Worm (Caenorhabditis elegans) whole organism, L4 larva: ENCODE results near the gene rde-8.

ENCODE experiments used
- D1046.2 ChIP-seq: fragments of 200-800 bp; sonication (Bioruptor generic); IDR thresholded peaks from 2 replicates; pipeline ENCODE4 v1.3.6; 2022; ENCODE audit warnings: missing genetic modification characterization, missing compliant biosample characterization
- F10B5.3 ChIP-seq: sonication (generic microtip); optimal IDR thresholded peaks from 2 replicates; lab custom pipeline; 2016; ENCODE audit warnings: mild to moderate bottlenecking, missing genetic modification characterization, missing compliant biosample characterization
- F37D6.2 ChIP-seq: sonication (generic microtip); optimal IDR thresholded peaks from 2 replicates; lab custom pipeline; 2016; ENCODE audit warnings: mild to moderate bottlenecking, missing genetic modification characterization, missing compliant biosample characterization
- F44E2.7 ChIP-seq: fragments of 200-800 bp; sonication (Bioruptor generic); IDR thresholded peaks from 2 replicates; pipeline ENCODE4 v2.1.2; 2022; ENCODE audit warnings: missing genetic modification characterization, missing compliant biosample characterization
- R02D3.7 ChIP-seq: fragments of 150-350 bp; sonication (generic microtip); optimal IDR thresholded peaks from 3 replicates; lab custom pipeline; 2014; ENCODE audit warnings: missing biosample characterization, missing genetic modification characterization
- Y105C5A.15 ChIP-seq: fragments of 200-800 bp; sonication (Bioruptor generic); IDR thresholded peaks from 2 replicates; pipeline ENCODE4 v1.3.6; 2022; ENCODE audit warnings: missing genetic modification characterization, missing compliant biosample characterization
- Y48G9A.11 ChIP-seq: fragments of 200-800 bp; sonication (Bioruptor generic); IDR thresholded peaks from 2 replicates; pipeline ENCODE4 v1.3.6; 2022; ENCODE audit warnings: missing genetic modification reagents, missing genetic modification characterization, missing compliant biosample characterization
- aha-1 ChIP-seq: fragments of 150-350 bp; peaks from one replicate; lab custom pipeline; 2014; ENCODE audit warnings: missing biosample characterization, missing genetic modification characterization
- aly-2 ChIP-seq: sonication (generic microtip); optimal IDR thresholded peaks from 2 replicates; lab custom pipeline; 2018; ENCODE audit warnings: missing biosample characterization, missing genetic modification characterization
- arid-1 ChIP-seq: fragments of 200-800 bp; sonication (Bioruptor generic); conservative IDR thresholded peaks from 2 replicates; pipeline ENCODE4 v1.3.6; 2022; ENCODE audit warnings: missing genetic modification reagents, missing genetic modification characterization, missing compliant biosample characterization
- attf-4 ChIP-seq: sonication (generic microtip); optimal IDR thresholded peaks from 3 replicates; lab custom pipeline; 2017; ENCODE audit warnings: missing biosample characterization, missing genetic modification characterization
- ceh-20 ChIP-seq: fragments of 200-800 bp; sonication (Bioruptor generic); IDR thresholded peaks from 2 replicates; pipeline ENCODE4 v1.3.6; 2022; ENCODE audit warnings: missing genetic modification reagents, missing genetic modification characterization, missing compliant biosample characterization
- ceh-32 ChIP-seq: sonication (generic microtip); optimal IDR thresholded peaks from 2 replicates; lab custom pipeline; 2016; ENCODE audit warnings: mild to moderate bottlenecking, missing genetic modification characterization, missing compliant biosample characterization; ENCODE audit not compliant: poor library complexity
- ceh-44 ChIP-seq: fragments of 200-800 bp; sonication (Bioruptor generic); IDR thresholded peaks from 2 replicates; pipeline ENCODE4 v1.3.6; 2022; ENCODE audit warnings: missing genetic modification reagents, missing genetic modification characterization, missing compliant biosample characterization
- ceh-82 ChIP-seq: sonication (generic microtip); optimal IDR thresholded peaks from 2 replicates; lab custom pipeline; 2017; ENCODE audit warnings: missing biosample characterization, missing genetic modification characterization
- daf-16 ChIP-seq, 3 experiments: sonication (generic microtip); optimal IDR thresholded peaks; 2 replicates each; lab custom pipeline; 2016 to 2017; ENCODE audit warnings: missing genetic modification characterization in 3 of 3, missing genetic modification reagents in 3 of 3, mild to moderate bottlenecking in 2 of 3, missing compliant biosample characterization in 2 of 3, missing biosample characterization in 1 of 3, moderate library complexity in 1 of 3
- dve-1 ChIP-seq: sonication (generic microtip); optimal IDR thresholded peaks from 2 replicates; lab custom pipeline; 2017; ENCODE audit warnings: antibody characterized with exemption, mild to moderate bottlenecking, missing genetic modification characterization, missing compliant biosample characterization; ENCODE audit not compliant: insufficient read depth
- egl-27 ChIP-seq: sonication (generic microtip); optimal IDR thresholded peaks from 3 replicates; lab custom pipeline; 2017; ENCODE audit warnings: missing biosample characterization, missing genetic modification reagents, missing genetic modification characterization
- egl-43 ChIP-seq: fragments of 200-800 bp; sonication (Bioruptor generic); IDR thresholded peaks from 2 replicates; pipeline ENCODE4 v1.3.6; 2022; ENCODE audit warnings: missing genetic modification reagents, missing genetic modification characterization, missing compliant biosample characterization
- hlh-11 ChIP-seq: fragments of 200-800 bp; sonication (Bioruptor generic); optimal IDR thresholded peaks from 2 replicates; lab custom pipeline; 2018; ENCODE audit warnings: mild to moderate bottlenecking, missing genetic modification characterization, missing compliant biosample characterization
- hlh-30 ChIP-seq: sonication (generic microtip); optimal IDR thresholded peaks from 2 replicates; lab custom pipeline; 2017; ENCODE audit warnings: antibody characterized with exemption, mild to moderate bottlenecking, missing genetic modification characterization, missing compliant biosample characterization; ENCODE audit not compliant: insufficient read depth
- lin-1 ChIP-seq: fragments of 200-800 bp; sonication (Bioruptor generic); IDR thresholded peaks from 2 replicates; pipeline ENCODE4 v1.3.6; 2022; ENCODE audit warnings: missing genetic modification reagents, missing genetic modification characterization, missing compliant biosample characterization
- lin-13 ChIP-seq: fragments of 150-350 bp; optimal IDR thresholded peaks from 2 replicates; lab custom pipeline; 2014; ENCODE audit warnings: missing biosample characterization, missing genetic modification reagents, missing genetic modification characterization
- lin-15B ChIP-seq: fragments of 150-350 bp; sonication (generic microtip); optimal IDR thresholded peaks from 3 replicates; lab custom pipeline; 2014; ENCODE audit warnings: missing biosample characterization, missing genetic modification characterization
- lin-38 ChIP-seq: fragments of 200-800 bp; sonication (Bioruptor generic); IDR thresholded peaks from 2 replicates; pipeline ENCODE4 v1.3.6; 2022; ENCODE audit warnings: missing genetic modification reagents, missing genetic modification characterization, missing compliant biosample characterization
- madf-5 ChIP-seq, 2 experiments: fragments of 200-800 bp; sonication (Bioruptor generic); IDR thresholded peaks; 2 replicates each; pipeline ENCODE4 v1.3.6; 2022; ENCODE audit warnings: missing compliant biosample characterization in 2 of 2, missing genetic modification characterization in 2 of 2
- madf-9 ChIP-seq: fragments of 200-800 bp; sonication (Bioruptor generic); conservative IDR thresholded peaks from 2 replicates; pipeline ENCODE4 v1.3.6; 2022; ENCODE audit warnings: missing genetic modification reagents, missing genetic modification characterization, missing compliant biosample characterization
- mdl-1 ChIP-seq, 2 experiments: fragments of 150-350 bp in 1 of 2; sonication (generic microtip) in 1 of 2; optimal IDR thresholded peaks; 2 replicates each; lab custom pipeline; 2014 to 2017; ENCODE audit warnings: missing biosample characterization in 2 of 2, missing genetic modification characterization in 2 of 2
- mep-1 ChIP-seq: fragments of 150-350 bp; sonication (generic microtip); optimal IDR thresholded peaks from 3 replicates; lab custom pipeline; 2014; ENCODE audit warnings: missing biosample characterization, missing genetic modification characterization
- mxl-2 ChIP-seq: fragments of 200-800 bp; sonication (Bioruptor generic); conservative IDR thresholded peaks from 2 replicates; pipeline ENCODE4 v1.3.6; 2022; ENCODE audit warnings: missing genetic modification reagents, missing genetic modification characterization, missing compliant biosample characterization
- mxl-3 ChIP-seq: fragments of 200-800 bp; sonication (Bioruptor generic); optimal IDR thresholded peaks from 2 replicates; lab custom pipeline; 2018; ENCODE audit warnings: mild to moderate bottlenecking, missing genetic modification characterization, missing compliant biosample characterization
- nhr-102 ChIP-seq: sonication (generic microtip); optimal IDR thresholded peaks from 2 replicates; lab custom pipeline; 2016; ENCODE audit warnings: mild to moderate bottlenecking, missing genetic modification characterization, moderate library complexity, missing compliant biosample characterization
- nhr-11 ChIP-seq: fragments of 150-350 bp; optimal IDR thresholded peaks from 2 replicates; lab custom pipeline; 2014; ENCODE audit warnings: missing biosample characterization, missing genetic modification characterization
- nhr-237 ChIP-seq: sonication (generic microtip); optimal IDR thresholded peaks from 2 replicates; lab custom pipeline; 2017; ENCODE audit warnings: missing biosample characterization, missing genetic modification characterization
- nhr-25 ChIP-seq: sonication (generic microtip); optimal IDR thresholded peaks from 2 replicates; lab custom pipeline; 2017; ENCODE audit warnings: missing genetic modification characterization, mild to moderate bottlenecking, missing compliant biosample characterization, antibody characterized with exemption, moderate library complexity, borderline replicate concordance; ENCODE audit not compliant: insufficient read depth
- nhr-28 ChIP-seq: fragments of 150-350 bp; optimal IDR thresholded peaks from 2 replicates; lab custom pipeline; 2014; ENCODE audit warnings: missing biosample characterization, missing genetic modification characterization
- nhr-48 ChIP-seq: sonication (generic microtip); optimal IDR thresholded peaks from 2 replicates; lab custom pipeline; 2016; ENCODE audit warnings: mild to moderate bottlenecking, missing genetic modification characterization, missing compliant biosample characterization
- saeg-2 ChIP-seq: fragments of 200-800 bp; sonication (Bioruptor generic); IDR thresholded peaks from 2 replicates; pipeline ENCODE4 v1.3.6; 2022; ENCODE audit warnings: missing genetic modification reagents, missing genetic modification characterization, missing compliant biosample characterization
- set-16 ChIP-seq: fragments of 200-800 bp; sonication (Bioruptor generic); IDR thresholded peaks from 2 replicates; pipeline ENCODE4 v1.3.6; 2022; ENCODE audit warnings: missing genetic modification reagents, missing genetic modification characterization, missing compliant biosample characterization
- snpc-1.2 ChIP-seq: fragments of 200-800 bp; sonication (Bioruptor generic); IDR thresholded peaks from 2 replicates; pipeline ENCODE4 v1.3.6; 2022; ENCODE audit warnings: missing genetic modification reagents, missing genetic modification characterization, missing compliant biosample characterization
- snpc-4 ChIP-seq: fragments of 150-350 bp; optimal IDR thresholded peaks from 2 replicates; lab custom pipeline; 2014; ENCODE audit warnings: missing biosample characterization, missing genetic modification characterization
- tag-97 ChIP-seq: fragments of 200-800 bp; sonication (Bioruptor generic); IDR thresholded peaks from 2 replicates; pipeline ENCODE4 v1.3.6; 2022; ENCODE audit warnings: missing genetic modification characterization, missing compliant biosample characterization
- unc-39 ChIP-seq: sonication (generic microtip); optimal IDR thresholded peaks from 2 replicates; lab custom pipeline; 2017; ENCODE audit warnings: missing biosample characterization, missing genetic modification characterization
- unc-62 ChIP-seq, 3 experiments: fragments of 150-350 bp in 1 of 3; sonication (generic microtip); optimal IDR thresholded peaks in 2 of 3; peaks in 1 of 3; 1 replicate in 1 of 3; 2 replicates in 2 of 3; lab custom pipeline; 2014 to 2017; ENCODE audit warnings: missing biosample characterization in 3 of 3, missing genetic modification characterization in 3 of 3, missing genetic modification reagents in 3 of 3, missing genotype in 1 of 3
- zag-1 ChIP-seq: fragments of 150-350 bp; optimal IDR thresholded peaks from 2 replicates; lab custom pipeline; 2014; ENCODE audit warnings: missing biosample characterization, missing genetic modification characterization
- zfp-2 ChIP-seq: sonication (generic microtip); optimal IDR thresholded peaks from 2 replicates; lab custom pipeline; 2016; ENCODE audit warnings: mild to moderate bottlenecking, missing genetic modification characterization, missing compliant biosample characterization
- zip-11 ChIP-seq: fragments of 200-800 bp; sonication (Bioruptor generic); IDR thresholded peaks from 2 replicates; pipeline ENCODE4 v1.3.6; 2022; ENCODE audit warnings: missing genetic modification characterization, missing compliant biosample characterization
- zip-2 ChIP-seq: fragments of 150-350 bp; optimal IDR thresholded peaks from 2 replicates; lab custom pipeline; 2014; ENCODE audit warnings: missing biosample characterization, missing genetic modification characterization

The rde-8 gene

DNA sequence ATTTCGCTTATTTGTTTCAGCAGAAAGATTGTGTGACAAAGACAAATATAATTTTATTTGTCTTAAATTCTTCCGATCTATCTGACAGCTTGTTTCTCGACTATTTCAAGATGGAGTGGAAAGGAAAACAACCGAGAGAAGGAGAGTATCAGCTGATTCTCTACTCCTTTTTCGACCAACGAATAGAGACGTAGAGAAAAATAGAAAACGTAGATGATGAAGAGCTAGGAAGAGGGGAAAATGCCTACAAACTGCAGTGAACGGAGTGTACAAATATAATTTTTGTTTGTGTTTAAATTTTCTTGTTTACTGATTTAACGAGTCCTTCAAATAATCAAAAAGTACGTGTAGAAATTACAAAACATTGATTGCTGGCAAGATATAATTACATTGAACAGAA is 44.7 kb upstream of the rde-8 start (continued):
- TF ChIP-seq daf-16 (GFP tag; optimal IDR thresholded peaks at IDR 0.05; lab: Kevin White, UChicago) = no peak
- TF ChIP-seq daf-16 (tag; optimal IDR thresholded peaks at IDR 0.05; lab: Kevin White, UChicago) = peak; percentile 75
- TF ChIP-seq lin-13 = no peak
- TF ChIP-seq snpc-4 = no peak
- TF ChIP-seq unc-39 (tag; lab: Kevin White, UChicago) = no peak
- TF ChIP-seq dve-1 = peak; percentile 25
- no peak for TF ChIP-seq nhr-25 (tag; lab: Kevin White, UChicago)
- no peak for TF ChIP-seq madf-5 (GFP tag; IDR thresholded peaks at IDR 0.05; lab: Robert Waterston, UW)
- TF ChIP-seq lin-38 (GFP tag; lab: Robert Waterston, UW) = peak; percentile 29; the same call in 1 of the 2 replicates
- TF ChIP-seq nhr-11 (tag; lab: Kevin White, UChicago) = no peak
- TF ChIP-seq unc-62 (GFP tag; optimal IDR thresholded peaks at IDR 0.05 in 1 of 2; lab: Kevin White, UChicago) = no peak
- no peak for TF ChIP-seq unc-62 (tag; optimal IDR thresholded peaks at IDR 0.05; lab: Kevin White, UChicago)
- TF ChIP-seq zip-11 (GFP tag; lab: Robert Waterston, UW) = no peak
- TF ChIP-seq F37D6.2 = no peak
- no peak for TF ChIP-seq mxl-2 (GFP tag; lab: Robert Waterston, UW)
- no peak for TF ChIP-seq Y105C5A.15 (GFP tag; lab: Robert Waterston, UW)
- TF ChIP-seq aha-1 (tag; lab: Kevin White, UChicago) = no peak

ce11 chrIV:7144670-7145257 is 41.7 kb upstream of the rde-8 start, which contains the start of gene hecd-1:
hecd-1 (minus strand) TSS chrIV:7144720.
- peak; percentile 16 for TF ChIP-seq dve-1
- no peak for TF ChIP-seq ceh-82
- no peak for TF ChIP-seq aly-2 (tag; lab: Kevin White, UChicago)
- no peak for TF ChIP-seq ceh-44 (GFP tag; lab: Robert Waterston, UW)
- peak; percentile 40 for TF ChIP-seq nhr-28 (tag; lab: Kevin White, UChicago)
- TF ChIP-seq saeg-2 (GFP tag; lab: Robert Waterston, UW) = no peak
- TF ChIP-seq lin-15B (tag; lab: Kevin White, UChicago) = no peak
- peak in 1 of 2 experiments; percentile 25 for TF ChIP-seq mdl-1 (tag; optimal IDR thresholded peaks at IDR 0.05; lab: Kevin White, UChicago)
- TF ChIP-seq arid-1 (GFP tag; lab: Robert Waterston, UW) = no peak
- TF ChIP-seq attf-4 (tag; lab: Kevin White, UChicago) = no peak
- no peak for TF ChIP-seq zag-1 (tag; lab: Kevin White, UChicago)
- TF ChIP-seq ceh-32 (tag; lab: Kevin White, UChicago) = no peak
- no peak for TF ChIP-seq Y48G9A.11
- TF ChIP-seq mxl-3 (GFP tag; lab: Kevin White, UChicago) = peak; percentile 37
- TF ChIP-seq nhr-102 = no peak
- TF ChIP-seq D1046.2 (GFP tag; lab: Robert Waterston, UW) = no peak
- TF ChIP-seq egl-43 (GFP tag; lab: Robert Waterston, UW) = no peak
- no peak for TF ChIP-seq mxl-2 (GFP tag; lab: Robert Waterston, UW)
- no peak for TF ChIP-seq zip-2 (tag; lab: Kevin White, UChicago)
- TF ChIP-seq mep-1 (tag; lab: Kevin White, UChicago) = peak; percentile 23
- no peak for TF ChIP-seq snpc-1.2 (GFP tag; lab: Robert Waterston, UW)
- TF ChIP-seq nhr-11 (tag; lab: Kevin White, UChicago) = no peak
- no peak for TF ChIP-seq nhr-237
- no peak for TF ChIP-seq tag-97 (GFP tag; lab: Robert Waterston, UW)
- no peak for TF ChIP-seq R02D3.7
- no peak for TF ChIP-seq set-16 (GFP tag; lab: Robert Waterston, UW)
- TF ChIP-seq F44E2.7 (GFP tag; lab: Robert Waterston, UW) = no peak
- TF ChIP-seq nhr-48 (tag; lab: Kevin White, UChicago) = no peak
- no peak for TF ChIP-seq egl-27 (tag; lab: Kevin White, UChicago)
- TF ChIP-seq lin-1 (GFP tag; lab: Robert Waterston, UW) = no peak
- TF ChIP-seq madf-9 = no peak
- no peak for TF ChIP-seq nhr-25 (tag; lab: Kevin White, UChicago)
- peak; percentile 14 for TF ChIP-seq hlh-11 (tag; lab: Kevin White, UChicago)
- no peak for TF ChIP-seq ceh-20 (GFP tag; lab: Robert Waterston, UW)
- TF ChIP-seq F10B5.3 (tag; lab: Kevin White, UChicago) = no peak
- TF ChIP-seq zfp-2 = no peak
- peak; percentile 79 for TF ChIP-seq hlh-30 (tag; lab: Kevin White, UChicago)
